Fruit fly (Drosophila melanogaster) whole organism, adult: Measurements from ENCODE around the gene CG9784.

Experiments
- CG11617 ChIP-seq: fragments of 200-800 bp; sonication (Bioruptor generic); optimal IDR thresholded peaks from 2 replicates; lab custom pipeline; 2017; ENCODE audit warnings: mild to moderate bottlenecking, missing biosample characterization, missing genetic modification reagents, missing genetic modification characterization
- CG12768 ChIP-seq: fragments of 200-800 bp; sonication (Bioruptor generic); optimal IDR thresholded peaks from 2 replicates; lab custom pipeline; 2017; ENCODE audit warnings: missing biosample characterization, missing genetic modification characterization, mild to moderate bottlenecking, moderate library complexity, missing genetic modification reagents
- CG14711 ChIP-seq: fragments of 200-800 bp; sonication (Bioruptor generic); optimal IDR thresholded peaks from 2 replicates; lab custom pipeline; 2018; ENCODE audit warnings: missing biosample characterization, mild to moderate bottlenecking, missing genetic modification characterization, moderate library complexity
- CG1620 ChIP-seq: fragments of 200-800 bp; sonication (Bioruptor generic); optimal IDR thresholded peaks from 2 replicates; lab custom pipeline; 2016; ENCODE audit warnings: missing biosample characterization, missing genetic modification characterization
- CG33017 ChIP-seq: fragments of 200-800 bp; sonication (Bioruptor generic); optimal IDR thresholded peaks from 2 replicates; lab custom pipeline; 2018; ENCODE audit warnings: missing biosample characterization, mild to moderate bottlenecking, missing genetic modification characterization, moderate library complexity
- CG5204 ChIP-seq: fragments of 200-800 bp; sonication (Bioruptor generic); optimal IDR thresholded peaks from 2 replicates; lab custom pipeline; 2016; ENCODE audit warnings: missing biosample characterization, missing genetic modification characterization
- CG7045 ChIP-seq: fragments of 200-800 bp; sonication (Bioruptor generic); optimal IDR thresholded peaks from 2 replicates; lab custom pipeline; 2017; ENCODE audit warnings: missing biosample characterization, mild to moderate bottlenecking, missing genetic modification characterization
- CG7101 ChIP-seq: fragments of 200-800 bp; sonication (Bioruptor generic); optimal IDR thresholded peaks from 2 replicates; lab custom pipeline; 2018; ENCODE audit warnings: missing biosample characterization, mild to moderate bottlenecking, missing genetic modification characterization, moderate library complexity
- Clk ChIP-seq: fragments of 200-800 bp; sonication (Bioruptor generic); optimal IDR thresholded peaks from 2 replicates; lab custom pipeline; 2017; ENCODE audit warnings: missing biosample characterization, missing genetic modification characterization
- Crg-1 ChIP-seq: fragments of 200-800 bp; sonication (Bioruptor generic); optimal IDR thresholded peaks from 2 replicates; lab custom pipeline; 2016; ENCODE audit warnings: missing biosample characterization, missing genetic modification characterization
- Hr96 ChIP-seq: fragments of 200-800 bp; sonication (Bioruptor generic); optimal IDR thresholded peaks from 2 replicates; lab custom pipeline; 2016; ENCODE audit warnings: missing biosample characterization, missing genetic modification characterization
- Mnt ChIP-seq: fragments of 200-800 bp; sonication (Bioruptor generic); optimal IDR thresholded peaks from 2 replicates; lab custom pipeline; 2016; ENCODE audit warnings: missing biosample characterization, mild to moderate bottlenecking, missing genetic modification characterization
- bab1 ChIP-seq: fragments of 200-800 bp; sonication (Bioruptor generic); optimal IDR thresholded peaks from 3 replicates; lab custom pipeline; 2019; ENCODE audit warnings: missing biosample characterization, mild to moderate bottlenecking, missing genetic modification characterization, moderate library complexity
- cic ChIP-seq: fragments of 200-800 bp; sonication (Bioruptor generic); optimal IDR thresholded peaks from 2 replicates; lab custom pipeline; 2017; ENCODE audit warnings: missing biosample characterization, mild to moderate bottlenecking, missing genetic modification characterization, moderate library complexity
- cnc ChIP-seq, 2 experiments: fragments of >200 bp; optimal IDR thresholded peaks; 2 replicates each; lab custom pipeline; 2017
- kay ChIP-seq: fragments of 200-800 bp; sonication (Bioruptor generic); peaks from one replicate; lab custom pipeline; 2016; ENCODE audit warnings: missing biosample characterization, missing genetic modification characterization, borderline replicate concordance
- ovo ChIP-seq: fragments of 200-800 bp; sonication (Bioruptor generic); optimal IDR thresholded peaks from 2 replicates; lab custom pipeline; 2016; ENCODE audit warnings: missing biosample characterization, missing genetic modification characterization
- pad ChIP-seq: fragments of 200-800 bp; sonication (Bioruptor generic); optimal IDR thresholded peaks from 3 replicates; lab custom pipeline; 2017; ENCODE audit warnings: missing biosample characterization, missing genetic modification characterization, mild to moderate bottlenecking, moderate library complexity, missing genetic modification reagents
- tj ChIP-seq: fragments of 200-800 bp; sonication (Bioruptor generic); optimal IDR thresholded peaks from 3 replicates; lab custom pipeline; 2017; ENCODE audit warnings: missing biosample characterization, mild to moderate bottlenecking, missing genetic modification characterization, moderate library complexity
- toe ChIP-seq: fragments of 200-800 bp; sonication (Bioruptor generic); optimal IDR thresholded peaks from 2 replicates; lab custom pipeline; 2016; ENCODE audit warnings: missing biosample characterization, missing genetic modification characterization

CG9784 gene

DNA sequence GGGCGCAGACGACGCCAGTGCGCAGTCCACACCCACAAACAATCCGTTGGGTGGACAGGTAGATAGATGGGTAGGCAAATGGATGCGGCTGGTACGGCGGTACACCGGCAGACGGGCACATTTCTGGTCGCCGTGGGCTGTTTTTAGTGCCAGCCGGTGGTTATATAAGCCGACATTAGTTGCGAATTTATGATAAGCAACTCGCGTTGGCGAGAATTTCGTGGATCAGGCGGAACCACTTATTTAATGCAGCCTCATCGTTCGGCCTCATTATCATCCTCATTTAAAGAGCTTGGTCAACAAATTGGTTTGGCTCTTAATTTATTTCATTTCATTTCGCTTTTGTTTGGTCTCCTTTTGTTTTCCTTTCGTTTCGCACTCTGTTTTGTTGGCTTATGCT, 19.7 kb upstream of the CG9784 start:
- TF ChIP-seq Clk (GFP tag; lab: Kevin White, UChicago) (no peak), tj (GFP tag; lab: Kevin White, UChicago) (no peak), bab1 (GFP tag; lab: Kevin White, UChicago) (no peak), pad (no peak), ovo (no peak), kay (GFP tag; lab: Kevin White, UChicago) (no peak), Mnt (GFP tag; lab: Kevin White, UChicago) (no peak)

DNA sequence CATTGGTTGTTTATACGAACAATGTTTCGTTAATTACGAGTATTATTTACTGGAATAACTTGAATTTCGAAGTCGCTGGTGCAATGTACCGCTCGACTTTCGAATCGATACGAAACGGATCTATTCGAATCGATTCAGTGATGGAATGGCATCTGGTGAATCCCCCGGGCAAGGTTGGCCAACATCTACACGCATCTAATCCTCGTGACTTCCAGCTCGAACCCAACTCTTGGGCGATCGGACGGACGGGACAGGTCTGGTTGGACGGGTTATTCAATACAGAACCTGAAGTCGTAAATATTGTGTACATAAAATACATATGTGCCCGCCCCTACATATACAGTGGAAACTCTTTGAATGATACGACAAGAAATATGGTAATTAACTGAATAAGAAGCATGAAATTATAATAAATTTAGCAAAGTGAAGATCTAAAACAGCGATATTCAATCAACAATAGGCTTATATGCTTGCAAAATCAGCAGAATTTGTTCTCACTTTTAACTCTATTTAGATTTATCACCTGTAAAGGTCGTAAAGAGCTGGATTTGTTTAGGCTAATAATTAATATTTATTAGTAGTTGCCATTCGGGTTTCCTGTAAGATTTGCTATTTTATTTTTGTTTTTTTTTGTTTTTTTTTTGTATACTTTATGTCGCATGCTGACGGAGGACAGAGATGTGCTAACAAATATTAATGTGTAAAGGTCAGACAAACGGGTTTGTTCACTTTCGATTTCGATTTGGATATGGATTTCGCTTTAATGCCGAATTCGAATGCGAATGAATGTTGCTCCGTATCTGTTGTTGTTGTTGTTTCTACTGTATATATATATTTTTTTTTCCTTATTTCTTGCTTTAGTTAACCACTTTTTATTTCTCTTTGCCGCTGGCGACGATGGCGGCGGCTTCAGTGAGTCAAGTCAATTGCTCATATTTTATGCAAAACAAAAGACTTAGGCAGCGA, 18.0 kb upstream of the CG9784 start:
- TF ChIP-seq CG7101 (no peak), CG11617 (no peak), cic (no peak), ovo (no peak), CG12768 (GFP tag; lab: Kevin White, UChicago) (no peak), Clk (GFP tag; lab: Kevin White, UChicago) (no peak), CG14711 (tag; lab: Kevin White, UChicago) (no peak), tj (GFP tag; lab: Kevin White, UChicago) (no peak), CG7045 (GFP tag; lab: Kevin White, UChicago) (no peak), bab1 (GFP tag; lab: Kevin White, UChicago) (no peak), toe (GFP tag; lab: Kevin White, UChicago) (no peak), CG1620 (no peak), CG33017 (tag; lab: Kevin White, UChicago) (no peak)

DNA sequence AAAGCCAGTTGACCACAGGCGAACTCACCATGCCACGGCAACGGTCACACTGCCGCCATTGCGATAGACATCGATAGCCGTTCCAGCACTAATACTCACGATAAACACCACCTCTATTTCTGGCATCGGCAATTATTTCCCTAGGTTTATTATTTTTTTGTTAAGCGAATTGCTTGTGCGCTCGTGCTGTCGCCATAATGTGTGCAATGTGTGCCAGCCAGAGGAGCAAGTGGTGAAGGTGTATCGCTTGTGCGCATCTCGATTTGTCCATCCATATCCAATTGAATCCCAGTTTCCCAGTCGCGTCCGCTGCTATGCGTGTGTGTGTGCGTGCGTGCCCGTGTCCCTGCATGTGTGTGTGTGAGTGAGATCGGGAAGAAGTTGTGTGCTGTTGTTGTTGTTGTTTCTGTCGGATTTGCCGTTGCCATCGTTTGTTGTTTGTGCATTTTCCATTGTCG, 11.6 kb upstream of the CG9784 start, which contains the start of gene mbt:
Gene mbt (plus strand): TSS at position 85 of the 458 bp plus-strand sequence.
- TF ChIP-seq Mnt (GFP tag; lab: Kevin White, UChicago) (peak; percentile 51), pad (peak; percentile 42), tj (GFP tag; lab: Kevin White, UChicago) (peak; percentile 43), CG14711 (tag; lab: Kevin White, UChicago) (no peak), CG1620 (peak; percentile 31), cic (no peak), toe (GFP tag; lab: Kevin White, UChicago) (no peak), Crg-1 (GFP tag; lab: Kevin White, UChicago) (peak; percentile 39), cnc (optimal IDR thresholded peaks at IDR 0.05; lab: Kevin White, UChicago) (no peak), ovo (no peak), Hr96 (GFP tag; lab: Kevin White, UChicago) (no peak), CG11617 (peak; percentile 29), CG33017 (tag; lab: Kevin White, UChicago) (peak; percentile 6), CG7101 (peak; percentile 18), CG5204 (GFP tag; lab: Kevin White, UChicago) (no peak), bab1 (GFP tag; lab: Kevin White, UChicago) (peak; percentile 30), CG7045 (GFP tag; lab: Kevin White, UChicago) (no peak), kay (GFP tag; lab: Kevin White, UChicago) (no peak), Clk (GFP tag; lab: Kevin White, UChicago) (no peak), CG12768 (GFP tag; lab: Kevin White, UChicago) (no peak)

DNA sequence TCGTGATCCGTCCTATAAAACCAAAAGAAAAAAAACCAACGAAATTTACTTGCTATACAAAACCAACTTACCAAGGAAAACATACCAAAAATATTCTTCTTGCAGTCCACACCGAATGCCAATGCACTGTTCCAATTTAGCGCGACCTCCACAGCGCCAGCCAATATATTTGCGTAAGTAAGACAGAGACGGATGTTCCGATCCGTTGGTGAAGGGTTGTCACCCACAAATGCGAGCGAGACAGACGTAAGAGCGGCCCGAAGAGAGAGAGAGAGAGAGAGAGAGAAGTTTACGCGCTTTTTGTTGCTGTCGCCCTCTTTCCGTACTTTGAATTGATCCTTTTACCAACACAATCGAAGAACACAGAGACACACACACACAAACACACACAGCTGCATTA, 8.8 kb upstream of the CG9784 start:
- TF ChIP-seq CG14711 (tag; lab: Kevin White, UChicago) (peak; percentile 71), bab1 (GFP tag; lab: Kevin White, UChicago) (no peak)

DNA sequence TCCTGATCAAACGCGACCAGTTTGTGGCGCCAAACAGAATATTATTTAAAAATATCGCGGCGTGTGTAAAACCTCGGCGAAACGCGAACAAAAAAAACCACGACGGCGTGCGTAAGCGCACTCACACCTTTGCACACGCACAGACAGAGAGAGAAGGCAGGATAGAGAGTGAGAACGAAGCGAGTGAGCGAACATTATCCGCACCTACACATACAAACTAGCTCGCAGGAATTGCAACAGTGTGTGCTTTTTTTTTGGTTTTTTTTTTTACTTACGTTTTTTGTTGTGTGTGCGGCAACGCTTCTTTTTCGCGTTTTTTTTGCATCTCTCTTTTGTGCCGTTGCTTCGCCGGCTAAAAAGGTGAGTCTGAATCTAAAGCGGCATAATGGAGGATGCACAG, 755 bp upstream of the CG9784 start:
- TF ChIP-seq CG1620 (no peak), tj (GFP tag; lab: Kevin White, UChicago) (peak; percentile 29), CG12768 (GFP tag; lab: Kevin White, UChicago) (peak; percentile 45), CG5204 (GFP tag; lab: Kevin White, UChicago) (no peak), cic (peak; percentile 77)

DNA sequence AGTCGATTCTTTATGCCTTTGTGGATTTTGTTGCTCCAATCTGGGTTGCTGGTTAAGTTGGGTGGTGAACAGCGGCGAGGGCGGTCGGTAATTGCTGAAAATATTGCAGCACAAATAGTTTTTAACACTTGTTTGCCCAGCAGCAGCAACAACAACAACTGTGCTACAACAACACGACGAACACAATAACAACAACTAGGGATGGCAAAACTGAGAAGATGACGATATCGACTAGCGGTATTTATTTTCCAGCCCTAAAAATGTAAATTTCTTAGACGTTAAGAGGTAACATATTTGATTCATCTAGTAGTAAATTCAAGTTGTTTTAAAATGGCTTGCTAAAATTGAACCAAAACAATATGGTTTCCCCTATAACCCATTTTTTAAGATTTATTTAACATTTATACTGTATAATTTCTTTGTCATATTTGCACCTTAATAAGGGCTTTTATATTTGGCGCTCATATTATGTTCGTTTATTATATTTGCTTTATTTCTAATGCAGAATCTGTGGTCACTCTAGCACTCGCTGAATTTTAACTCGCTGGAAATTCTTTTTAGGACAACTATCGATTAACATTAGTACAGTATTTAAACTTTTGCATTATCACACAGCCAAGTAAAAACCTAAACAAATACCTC, 558 bp downstream of the CG9784 start:
- no peak for TF ChIP-seq kay (GFP tag; lab: Kevin White, UChicago)
- TF ChIP-seq CG11617: peak; percentile 3
- no peak for TF ChIP-seq Clk (GFP tag; lab: Kevin White, UChicago)
- TF ChIP-seq ovo: peak; percentile 55
- TF ChIP-seq tj (GFP tag; lab: Kevin White, UChicago): peak; percentile 8
- peak; percentile 33 for TF ChIP-seq toe (GFP tag; lab: Kevin White, UChicago)
- no peak for TF ChIP-seq CG5204 (GFP tag; lab: Kevin White, UChicago)
- no peak for TF ChIP-seq CG7045 (GFP tag; lab: Kevin White, UChicago)
- peak; percentile 5 for TF ChIP-seq bab1 (GFP tag; lab: Kevin White, UChicago)
- peak; percentile 21 for TF ChIP-seq CG7101
- TF ChIP-seq Mnt (GFP tag; lab: Kevin White, UChicago): no peak
- no peak for TF ChIP-seq Hr96 (GFP tag; lab: Kevin White, UChicago)
- TF ChIP-seq CG14711 (tag; lab: Kevin White, UChicago): peak; percentile 42
- TF ChIP-seq CG1620: peak; percentile 39
- no peak for TF ChIP-seq Crg-1 (GFP tag; lab: Kevin White, UChicago)
- no peak for TF ChIP-seq CG12768 (GFP tag; lab: Kevin White, UChicago)
- peak; percentile 3 for TF ChIP-seq cic
- no peak for TF ChIP-seq CG33017 (tag; lab: Kevin White, UChicago)
- no peak for TF ChIP-seq pad
- TF ChIP-seq cnc (optimal IDR thresholded peaks at IDR 0.05; lab: Kevin White, UChicago): no peak
